Fruit fly (Drosophila melanogaster): ENCODE data around the gene CG1812.

dm6 chrX:20482790-20483564 is 28.4 kb upstream of the CG1812 start:
- TF ChIP-seq usp (GFP tag; optimal IDR thresholded peaks at IDR 0.05) (no peak), EcR (GFP tag; optimal IDR thresholded peaks at IDR 0.05) (no peak), pan (optimal IDR thresholded peaks at IDR 0.05) (no peak), CG8478 (optimal IDR thresholded peaks at IDR 0.05) (no peak), psq (optimal IDR thresholded peaks at IDR 0.05) (no peak)
